Worm (Caenorhabditis elegans): ENCODE data around the gene acr-3.

Gene acr-3

DNA sequence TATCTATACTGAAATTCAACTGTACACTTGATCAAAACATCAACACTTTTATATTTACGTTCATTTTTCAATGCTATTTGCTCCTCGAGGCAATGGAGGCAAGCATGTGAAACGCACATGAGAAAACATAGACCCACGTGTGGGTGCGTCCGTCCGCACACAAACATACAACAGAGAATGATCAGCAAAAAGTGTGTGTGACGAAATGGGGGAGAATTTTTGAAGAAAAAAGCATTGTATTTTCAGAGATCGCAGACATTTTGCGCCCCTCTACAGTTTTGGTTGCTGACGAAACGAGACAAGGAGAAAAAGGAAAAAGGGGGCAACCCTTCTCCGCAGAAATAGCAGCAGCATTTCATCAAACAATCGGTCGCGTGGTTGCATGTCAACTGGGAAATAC, 40.8 kb downstream of the acr-3 start (continued):
- TF ChIP-seq ceh-8 (GFP tag; optimal IDR thresholded peaks at IDR 0.05), result peak; percentile 42
- TF ChIP-seq C04F5.9 (tag; optimal IDR thresholded peaks at IDR 0.05), result no peak
- peak; percentile 26 for TF ChIP-seq mef-2 (tag; optimal IDR thresholded peaks at IDR 0.05)
- no peak for TF ChIP-seq ces-1 (GFP tag; optimal IDR thresholded peaks at IDR 0.05)
- TF ChIP-seq lin-39 (tag; optimal IDR thresholded peaks at IDR 0.05), result no peak
- peak; percentile 42 for TF ChIP-seq fkh-10 (GFP tag; optimal IDR thresholded peaks at IDR 0.05)
- peak; percentile 69 for TF ChIP-seq unc-130 (tag; optimal IDR thresholded peaks at IDR 0.05)
- TF ChIP-seq nhr-77 (tag; optimal IDR thresholded peaks at IDR 0.05), result peak; percentile 93
- TF ChIP-seq sox-4 (tag; optimal IDR thresholded peaks at IDR 0.05), result peak; percentile 69
- no peak for TF ChIP-seq fkh-4 (tag; optimal IDR thresholded peaks at IDR 0.05; ENCODE audit: borderline replicate concordance)
- TF ChIP-seq nhr-19 (GFP tag; conservative IDR thresholded peaks at IDR 0.05), result peak; percentile 97
- peak; percentile 85 for TF ChIP-seq mep-1 (tag; optimal IDR thresholded peaks at IDR 0.05)
- peak; percentile 85 for TF ChIP-seq grh-1 (GFP tag; IDR thresholded peaks at IDR 0.05)
- peak; percentile 93 for TF ChIP-seq elt-2 (tag; optimal IDR thresholded peaks at IDR 0.05)
- peak; percentile 100 for TF ChIP-seq nhr-85 (tag)
- no peak for TF ChIP-seq hlh-4 (tag; optimal IDR thresholded peaks at IDR 0.05)
- TF ChIP-seq blmp-1 (tag; optimal IDR thresholded peaks at IDR 0.05), result peak; percentile 91
- peak; percentile 85 for TF ChIP-seq xbp-1 (tag; optimal IDR thresholded peaks at IDR 0.05)
- no peak for TF ChIP-seq vab-15 (tag; optimal IDR thresholded peaks at IDR 0.05)
- TF ChIP-seq zag-1 (tag; optimal IDR thresholded peaks at IDR 0.05), result no peak
- peak; percentile 93 for TF ChIP-seq nhr-90 (tag; optimal IDR thresholded peaks at IDR 0.05; ENCODE audit: poor library complexity)
- TF ChIP-seq C16A3.4 (tag; optimal IDR thresholded peaks at IDR 0.05), result peak; percentile 84
- TF ChIP-seq efl-1 (optimal IDR thresholded peaks at IDR 0.05), result peak; percentile 45 to 47
- peak; percentile 14 to 86 for TF ChIP-seq efl-1 (GFP tag; optimal IDR thresholded peaks at IDR 0.05 in 1 of 2)
- TF ChIP-seq lsy-2 (tag; optimal IDR thresholded peaks at IDR 0.05), result peak; percentile 66 to 88
- no peak for TF ChIP-seq ets-5 (GFP tag; IDR thresholded peaks at IDR 0.05)
- no peak for TF ChIP-seq unc-30 (tag; optimal IDR thresholded peaks at IDR 0.05)
- peak; percentile 75 for TF ChIP-seq fos-1 (tag; optimal IDR thresholded peaks at IDR 0.05)
- peak; percentile 93 for TF ChIP-seq tbx-2 (tag; optimal IDR thresholded peaks at IDR 0.05)
- peak; percentile 40 to 65 (median 57) for TF ChIP-seq ceh-82 (tag; optimal IDR thresholded peaks at IDR 0.05)
- peak; percentile 53 for TF ChIP-seq nhr-76 (tag; optimal IDR thresholded peaks at IDR 0.05)
- no peak for TF ChIP-seq Y116A8C.19 (tag; optimal IDR thresholded peaks at IDR 0.05; ENCODE audit: borderline replicate concordance)
- TF ChIP-seq elt-3 (tag; optimal IDR thresholded peaks at IDR 0.05), result peak in 4 of 6 experiments; percentile 36 to 93 (median 76)
- peak; percentile 2 for TF ChIP-seq lir-3 (tag; optimal IDR thresholded peaks at IDR 0.05; ENCODE audit: poor library complexity)
- TF ChIP-seq hlh-17 (GFP tag; optimal IDR thresholded peaks at IDR 0.05; ENCODE audit: borderline replicate concordance), result no peak

DNA sequence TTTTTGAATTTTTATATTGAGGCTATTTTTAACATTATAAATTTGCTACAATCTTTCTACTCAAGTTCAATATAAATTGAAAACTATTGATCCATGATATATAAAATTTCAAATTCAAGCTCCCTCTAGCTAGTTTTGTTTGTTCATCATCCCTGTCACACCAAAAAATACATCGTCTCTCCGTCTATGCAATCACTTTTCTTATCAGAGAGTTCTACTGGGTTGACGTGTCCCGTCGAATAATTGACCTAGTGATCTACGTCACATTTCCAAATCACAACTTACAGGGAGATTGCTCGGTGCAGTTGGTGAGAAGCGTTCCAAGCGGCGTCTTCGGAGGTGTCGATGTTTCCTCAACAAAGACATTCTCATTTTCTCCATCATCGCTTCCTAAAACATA, 51.9 kb downstream of the acr-3 start:
- TF ChIP-seq pax-3 (tag; optimal IDR thresholded peaks at IDR 0.05) (no peak), dpl-1 (GFP tag; optimal IDR thresholded peaks at IDR 0.05) (no peak), ceh-8 (GFP tag; optimal IDR thresholded peaks at IDR 0.05) (no peak), ztf-4 (tag; optimal IDR thresholded peaks at IDR 0.05) (no peak), elt-2 (tag; optimal IDR thresholded peaks at IDR 0.05) (no peak), vab-15 (tag; optimal IDR thresholded peaks at IDR 0.05) (no peak), ama-1 (optimal IDR thresholded peaks at IDR 0.05) (no peak), mdl-1 (tag; optimal IDR thresholded peaks at IDR 0.05) (no peak), fkh-4 (tag; optimal IDR thresholded peaks at IDR 0.05; ENCODE audit: borderline replicate concordance) (no peak), aly-2 (tag; optimal IDR thresholded peaks at IDR 0.05) (no peak), nhr-71 (tag; optimal IDR thresholded peaks at IDR 0.05) (no peak), egl-27 (tag; optimal IDR thresholded peaks at IDR 0.05) (no peak), sox-4 (tag; optimal IDR thresholded peaks at IDR 0.05) (no peak), ceh-88 (GFP tag; IDR thresholded peaks at IDR 0.05) (no peak), hpl-2 (GFP tag; optimal IDR thresholded peaks at IDR 0.05) (no peak), xbp-1 (tag; optimal IDR thresholded peaks at IDR 0.05) (no peak), ceh-90 (tag; optimal IDR thresholded peaks at IDR 0.05) (no peak), ceh-82 (tag; optimal IDR thresholded peaks at IDR 0.05) (no peak), nhr-20 (tag; optimal IDR thresholded peaks at IDR 0.05) (no peak), unc-130 (tag; optimal IDR thresholded peaks at IDR 0.05) (no peak)

All from whole organism, L1 larva.